Worm (Caenorhabditis elegans) whole organism, young adult: ENCODE data around the gene C10C6.3.

ENCODE experiments used
- B0336.3 ChIP-seq: fragments of 200-800 bp; sonication (Bioruptor generic); IDR thresholded peaks from 2 replicates; pipeline ENCODE4 v1.3.6; 2022; ENCODE audit warnings: missing genetic modification characterization, missing compliant biosample characterization
- F10E7.11 ChIP-seq: sonication (generic microtip); optimal IDR thresholded peaks from 2 replicates; lab custom pipeline; 2017; ENCODE audit warnings: mild to moderate bottlenecking, missing genetic modification characterization, moderate library complexity, missing compliant biosample characterization
- K11D2.4 ChIP-seq: fragments of 200-800 bp; sonication (Bioruptor generic); IDR thresholded peaks from 2 replicates; pipeline ENCODE4 v1.3.6; 2022; ENCODE audit warnings: missing genetic modification reagents, missing genetic modification characterization, missing compliant biosample characterization
- K12H6.12 ChIP-seq: fragments of 200-800 bp; sonication (Bioruptor generic); optimal IDR thresholded peaks from 2 replicates; lab custom pipeline; 2018; ENCODE audit warnings: mild to moderate bottlenecking, missing genetic modification characterization, missing compliant biosample characterization
- T07F8.4 ChIP-seq: sonication (generic microtip); optimal IDR thresholded peaks from 2 replicates; lab custom pipeline; 2016; ENCODE audit warnings: mild to moderate bottlenecking, missing genetic modification characterization, moderate library complexity, missing compliant biosample characterization
- T26A5.8 ChIP-seq: sonication (generic microtip); optimal IDR thresholded peaks from 2 replicates; lab custom pipeline; 2016; ENCODE audit warnings: missing genetic modification characterization, missing compliant biosample characterization
- Y53F4B.3 ChIP-seq: fragments of 200-800 bp; sonication (Bioruptor generic); IDR thresholded peaks from 2 replicates; pipeline ENCODE4 v1.3.6; 2022; ENCODE audit warnings: missing genetic modification reagents, missing genetic modification characterization, missing compliant biosample characterization
- Y67H2A.10 ChIP-seq: fragments of 200-800 bp; sonication (Bioruptor generic); conservative IDR thresholded peaks from 2 replicates; pipeline ENCODE4 v1.3.6; 2022; ENCODE audit warnings: missing genetic modification reagents, missing genetic modification characterization, missing compliant biosample characterization
- Y95B8A.8 ChIP-seq: fragments of 200-800 bp; sonication (Bioruptor generic); IDR thresholded peaks from 2 replicates; pipeline ENCODE4 v1.3.6; 2022; ENCODE audit warnings: missing genetic modification reagents, missing genetic modification characterization, missing compliant biosample characterization
- akir-1 ChIP-seq: fragments of 200-800 bp; sonication (Bioruptor generic); optimal IDR thresholded peaks from 2 replicates; lab custom pipeline; 2018; ENCODE audit warnings: mild to moderate bottlenecking, missing genetic modification characterization, moderate library complexity, missing compliant biosample characterization
- ama-1 ChIP-seq, 3 experiments: fragments of 150-350 bp in 1 of 3; sonication (generic microtip) in 2 of 3; optimal IDR thresholded peaks; 2 replicates each; lab custom pipeline; 2014 to 2018; ENCODE audit warnings: missing biosample characterization in 2 of 3, missing genetic modification characterization in 2 of 3, missing genetic modification reagents in 2 of 3
- aptf-3 ChIP-seq: fragments of 200-800 bp; sonication (Bioruptor generic); IDR thresholded peaks from 2 replicates; pipeline ENCODE4 v1.3.6; 2022; ENCODE audit warnings: missing genetic modification characterization, missing compliant biosample characterization
- atf-7 ChIP-seq: sonication (generic microtip); optimal IDR thresholded peaks from 2 replicates; lab custom pipeline; 2017; ENCODE audit warnings: mild to moderate bottlenecking, missing genetic modification characterization, missing compliant biosample characterization
- athp-1 ChIP-seq: sonication (generic microtip); optimal IDR thresholded peaks from 2 replicates; lab custom pipeline; 2017; ENCODE audit warnings: mild to moderate bottlenecking, missing genetic modification characterization, missing compliant biosample characterization
- attf-3 ChIP-seq: fragments of 200-800 bp; sonication (Bioruptor generic); conservative IDR thresholded peaks from 2 replicates; pipeline ENCODE4 v1.3.6; 2022; ENCODE audit warnings: missing genetic modification reagents, missing genetic modification characterization, missing compliant biosample characterization
- attf-6 ChIP-seq: fragments of 200-800 bp; sonication (Bioruptor generic); IDR thresholded peaks from 2 replicates; pipeline ENCODE4 v1.3.6; 2022; ENCODE audit warnings: missing genetic modification reagents, missing genetic modification characterization, missing compliant biosample characterization
- bed-1 ChIP-seq: fragments of 200-800 bp; sonication (Bioruptor generic); IDR thresholded peaks from 2 replicates; pipeline ENCODE4 v1.3.6; 2022; ENCODE audit warnings: missing genetic modification reagents, missing genetic modification characterization, missing compliant biosample characterization
- cebp-2 ChIP-seq: fragments of 200-800 bp; sonication (Bioruptor generic); IDR thresholded peaks from 2 replicates; pipeline ENCODE4 v1.3.6; 2022; ENCODE audit warnings: missing genetic modification characterization, missing compliant biosample characterization
- ceh-27 ChIP-seq: fragments of 200-800 bp; sonication (Bioruptor generic); optimal IDR thresholded peaks from 2 replicates; lab custom pipeline; 2018; ENCODE audit warnings: mild to moderate bottlenecking, missing genetic modification characterization, moderate library complexity, missing compliant biosample characterization
- ceh-40 ChIP-seq: fragments of 200-800 bp; sonication (Bioruptor generic); IDR thresholded peaks from 2 replicates; pipeline ENCODE4 v1.3.6; 2022; ENCODE audit warnings: missing genetic modification characterization, missing compliant biosample characterization
- ceh-58 ChIP-seq: fragments of 200-800 bp; sonication (Bioruptor generic); IDR thresholded peaks from 2 replicates; pipeline ENCODE4 v1.3.6; 2022; ENCODE audit warnings: missing genetic modification characterization, missing compliant biosample characterization
- dox-1 ChIP-seq: fragments of 200-800 bp; sonication (Bioruptor generic); IDR thresholded peaks from 2 replicates; pipeline ENCODE4 v1.3.6; 2022; ENCODE audit warnings: missing genetic modification reagents, missing genetic modification characterization, missing compliant biosample characterization
- dpl-1 ChIP-seq: fragments of 150-350 bp; optimal IDR thresholded peaks from 2 replicates; lab custom pipeline; 2014; ENCODE audit warnings: missing biosample characterization, missing genetic modification reagents, missing genetic modification characterization
- efl-1 ChIP-seq: fragments of 150-350 bp; optimal IDR thresholded peaks from 2 replicates; lab custom pipeline; 2014; ENCODE audit warnings: missing biosample characterization, missing genetic modification reagents, missing genetic modification characterization
- egl-18 ChIP-seq: fragments of 200-800 bp; sonication (Bioruptor generic); IDR thresholded peaks from 2 replicates; pipeline ENCODE4 v1.3.6; 2022; ENCODE audit warnings: missing genetic modification reagents, missing genetic modification characterization, missing compliant biosample characterization
- fkh-3 ChIP-seq: sonication (generic microtip); optimal IDR thresholded peaks from 2 replicates; lab custom pipeline; 2016; ENCODE audit warnings: mild to moderate bottlenecking, missing genetic modification characterization, missing compliant biosample characterization
- him-1 ChIP-seq: sonication (generic microtip); optimal IDR thresholded peaks from 2 replicates; lab custom pipeline; 2016; ENCODE audit warnings: missing genotype, missing genetic modification reagents, missing genetic modification characterization, missing compliant biosample characterization
- hlh-12 ChIP-seq: sonication (generic microtip); optimal IDR thresholded peaks from 2 replicates; lab custom pipeline; 2016; ENCODE audit warnings: missing genetic modification characterization, missing compliant biosample characterization
- hmg-1.2 ChIP-seq: fragments of 200-800 bp; sonication (Bioruptor generic); IDR thresholded peaks from 2 replicates; pipeline ENCODE4 v1.3.6; 2022; ENCODE audit warnings: missing genetic modification reagents, missing genetic modification characterization, missing compliant biosample characterization
- hsf-1 ChIP-seq: fragments of 200-800 bp; sonication (Bioruptor generic); IDR thresholded peaks from 2 replicates; pipeline ENCODE4 v1.3.6; 2022; ENCODE audit warnings: missing genetic modification reagents, missing genetic modification characterization, missing compliant biosample characterization
- lin-26 ChIP-seq: fragments of 200-800 bp; sonication (Bioruptor generic); IDR thresholded peaks from 2 replicates; pipeline ENCODE4 v1.3.6; 2022; ENCODE audit warnings: missing genetic modification reagents, missing genetic modification characterization, missing compliant biosample characterization
- madf-8 ChIP-seq: fragments of 200-800 bp; sonication (Bioruptor generic); conservative IDR thresholded peaks from 2 replicates; pipeline ENCODE4 v1.3.6; 2022; ENCODE audit warnings: missing genetic modification reagents, missing genetic modification characterization, missing compliant biosample characterization
- mel-28 ChIP-seq: sonication (generic microtip); optimal IDR thresholded peaks from 2 replicates; lab custom pipeline; 2016; ENCODE audit warnings: borderline replicate concordance, mild to moderate bottlenecking, missing genetic modification characterization, missing compliant biosample characterization
- nhr-27 ChIP-seq: fragments of 200-800 bp; sonication (Bioruptor generic); optimal IDR thresholded peaks from 2 replicates; lab custom pipeline; 2018; ENCODE audit warnings: mild to moderate bottlenecking, missing genetic modification characterization, moderate library complexity, missing compliant biosample characterization
- nhr-80 ChIP-seq: sonication (generic microtip); optimal IDR thresholded peaks from 2 replicates; lab custom pipeline; 2016; ENCODE audit warnings: missing genetic modification characterization, missing compliant biosample characterization
- pbrm-1 ChIP-seq: fragments of 200-800 bp; sonication (Bioruptor generic); IDR thresholded peaks from 2 replicates; pipeline ENCODE4 v1.3.6; 2022; ENCODE audit warnings: missing genetic modification reagents, missing genetic modification characterization, missing compliant biosample characterization
- rcor-1 ChIP-seq: fragments of 200-800 bp; sonication (Bioruptor generic); IDR thresholded peaks from 2 replicates; pipeline ENCODE4 v1.3.6; 2022; ENCODE audit warnings: missing genetic modification reagents, missing genetic modification characterization, missing compliant biosample characterization
- rec-8 ChIP-seq, 2 experiments: sonication (generic microtip); optimal IDR thresholded peaks; 2 replicates each; lab custom pipeline; 2016; ENCODE audit warnings: mild to moderate bottlenecking in 2 of 2, missing genetic modification characterization in 2 of 2, missing genetic modification reagents in 2 of 2, missing genotype in 2 of 2, missing biosample characterization in 1 of 2, missing compliant biosample characterization in 1 of 2, moderate library complexity in 1 of 2
- sdz-38 ChIP-seq: sonication (generic microtip); optimal IDR thresholded peaks from 2 replicates; lab custom pipeline; 2016; ENCODE audit warnings: missing genotype, missing genetic modification characterization, missing compliant biosample characterization
- sea-2 ChIP-seq: fragments of 200-800 bp; sonication (Bioruptor generic); IDR thresholded peaks from 2 replicates; pipeline ENCODE4 v1.3.6; 2022; ENCODE audit warnings: missing genetic modification characterization, missing compliant biosample characterization
- snpc-1.1 ChIP-seq: sonication (generic microtip); optimal IDR thresholded peaks from 2 replicates; lab custom pipeline; 2017; ENCODE audit warnings: missing genetic modification characterization, mild to moderate bottlenecking, missing compliant biosample characterization, antibody characterized with exemption, moderate library complexity, missing genotype, missing genetic modification reagents; ENCODE audit not compliant: insufficient read depth
- sptf-2 ChIP-seq: fragments of 200-800 bp; sonication (Bioruptor generic); optimal IDR thresholded peaks from 2 replicates; lab custom pipeline; 2018; ENCODE audit warnings: mild to moderate bottlenecking, missing genetic modification characterization, missing compliant biosample characterization
- unc-62 ChIP-seq: fragments of 150-350 bp; optimal IDR thresholded peaks from 2 replicates; lab custom pipeline; 2014; ENCODE audit warnings: missing biosample characterization, missing genetic modification reagents, missing genetic modification characterization
- zim-3 ChIP-seq: sonication (generic microtip); optimal IDR thresholded peaks from 2 replicates; lab custom pipeline; 2017; ENCODE audit warnings: mild to moderate bottlenecking, missing genetic modification characterization, moderate library complexity, missing compliant biosample characterization
- ztf-18 ChIP-seq: sonication (generic microtip); optimal IDR thresholded peaks from 2 replicates; lab custom pipeline; 2016; ENCODE audit warnings: missing genotype, mild to moderate bottlenecking, missing genetic modification characterization, missing compliant biosample characterization
- ztf-22 ChIP-seq: fragments of 200-800 bp; sonication (Bioruptor generic); optimal IDR thresholded peaks from 2 replicates; lab custom pipeline; 2018; ENCODE audit warnings: mild to moderate bottlenecking, missing genetic modification characterization, moderate library complexity, missing compliant biosample characterization
- ztf-25 ChIP-seq: fragments of 200-800 bp; sonication (Bioruptor generic); IDR thresholded peaks from 2 replicates; pipeline ENCODE4 v1.3.6; 2022; ENCODE audit warnings: missing genetic modification reagents, missing genetic modification characterization, missing compliant biosample characterization
- ztf-3 ChIP-seq: fragments of 200-800 bp; sonication (Bioruptor generic); optimal IDR thresholded peaks from 2 replicates; lab custom pipeline; 2018; ENCODE audit warnings: mild to moderate bottlenecking, missing genetic modification characterization, missing compliant biosample characterization

The C10C6.3 gene

DNA sequence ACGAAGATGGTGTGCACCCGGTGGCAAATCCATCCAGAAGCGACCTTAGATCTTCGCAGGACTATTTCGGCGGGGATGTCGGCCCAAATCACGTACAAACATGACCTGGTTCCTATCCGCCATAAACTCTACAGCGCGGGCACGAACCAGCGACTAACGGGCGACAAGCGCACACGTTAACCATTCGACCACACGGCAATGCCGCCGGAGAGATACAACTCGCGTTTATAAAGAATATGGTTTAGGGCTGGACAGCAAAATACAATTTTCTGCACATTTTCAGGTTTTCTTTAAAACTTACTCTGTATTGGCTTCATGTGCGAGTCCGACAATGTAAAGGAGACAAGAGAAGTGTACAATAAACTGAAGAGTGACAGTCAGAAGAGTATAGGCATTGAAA lies 9.0 kb upstream of the C10C6.3 start (continued):
- TF ChIP-seq attf-6, result peak; percentile 84
- TF ChIP-seq ztf-22 (GFP tag; lab: Kevin White, UChicago), result no peak
- peak; percentile 75; the same call in 1 of the 2 replicates for TF ChIP-seq pbrm-1 (GFP tag; lab: Robert Waterston, UW)
- peak; percentile 93 for TF ChIP-seq T07F8.4 (tag; lab: Kevin White, UChicago)
- peak; percentile 83 for TF ChIP-seq ztf-18 (tag; lab: Kevin White, UChicago)
- TF ChIP-seq Y95B8A.8 (GFP tag; lab: Robert Waterston, UW), result peak; percentile 70; the same call in 1 of the 2 replicates
- peak; percentile 87 for TF ChIP-seq B0336.3 (GFP tag; lab: Robert Waterston, UW)
- TF ChIP-seq Y53F4B.3, result no peak
- peak; percentile 64 for TF ChIP-seq ztf-3 (GFP tag; lab: Kevin White, UChicago)
- TF ChIP-seq Y67H2A.10 (GFP tag; lab: Robert Waterston, UW), result peak; percentile 69; the same call in 1 of the 2 replicates
- peak; percentile 62 for TF ChIP-seq hlh-12 (tag; lab: Kevin White, UChicago)
- TF ChIP-seq him-1 (tag; lab: Kevin White, UChicago), result peak; percentile 72
- TF ChIP-seq atf-7 (tag; lab: Kevin White, UChicago), result peak; percentile 79
- TF ChIP-seq snpc-1.1 (tag; lab: Kevin White, UChicago), result peak; percentile 67
- peak; percentile 76 to 97 for TF ChIP-seq rec-8 (tag; optimal IDR thresholded peaks at IDR 0.05; lab: Kevin White, UChicago)
- peak; percentile 89 for TF ChIP-seq egl-18 (GFP tag; lab: Robert Waterston, UW)
- peak; percentile 79 for TF ChIP-seq hmg-1.2 (GFP tag; lab: Robert Waterston, UW)
- peak; percentile 52 for TF ChIP-seq ama-1 (optimal IDR thresholded peaks at IDR 0.05; lab: Kevin White, UChicago)
- peak; percentile 84 to 93 for TF ChIP-seq ama-1 (GFP tag; optimal IDR thresholded peaks at IDR 0.05; lab: Kevin White, UChicago)
- TF ChIP-seq K12H6.12 (tag; lab: Kevin White, UChicago), result peak; percentile 48
- TF ChIP-seq rcor-1 (GFP tag; lab: Robert Waterston, UW), result peak; percentile 86
- TF ChIP-seq efl-1 (GFP tag; lab: Kevin White, UChicago), result no peak
- TF ChIP-seq fkh-3, result peak; percentile 90
- peak; percentile 75 for TF ChIP-seq F10E7.11
- peak; percentile 69 for TF ChIP-seq sdz-38
- peak; percentile 50 for TF ChIP-seq mel-28 (tag; lab: Kevin White, UChicago)
- TF ChIP-seq bed-1 (GFP tag; lab: Robert Waterston, UW), result 0 out of 2 replicates have a peak, but pooled peaks have one; percentile 91
- peak; percentile 72; the same call in 1 of the 2 replicates for TF ChIP-seq K11D2.4 (GFP tag; lab: Robert Waterston, UW)
- peak; percentile 95 for TF ChIP-seq athp-1 (tag; lab: Kevin White, UChicago)
- TF ChIP-seq aptf-3 (GFP tag; lab: Robert Waterston, UW), result 0 out of 2 replicates have a peak, but pooled peaks have one; percentile 15
- TF ChIP-seq sea-2 (GFP tag; lab: Robert Waterston, UW), result peak; percentile 76; the same call in 1 of the 2 replicates
- TF ChIP-seq ceh-40 (GFP tag; lab: Robert Waterston, UW), result peak; percentile 90
- peak; percentile 97 for TF ChIP-seq cebp-2 (GFP tag; lab: Robert Waterston, UW)
- TF ChIP-seq ceh-58 (GFP tag; lab: Robert Waterston, UW), result peak; percentile 92; the same call in 1 of the 2 replicates
- peak; percentile 82 for TF ChIP-seq hsf-1 (GFP tag; lab: Robert Waterston, UW)
- peak; percentile 72 for TF ChIP-seq akir-1 (GFP tag; lab: Kevin White, UChicago)
- TF ChIP-seq nhr-27 (tag; lab: Kevin White, UChicago), result peak; percentile 82
- peak; percentile 98 for TF ChIP-seq zim-3 (tag; lab: Kevin White, UChicago)
- peak; percentile 98 for TF ChIP-seq ztf-25 (GFP tag; lab: Robert Waterston, UW)
- TF ChIP-seq attf-3 (GFP tag; lab: Robert Waterston, UW), result peak; percentile 72
- peak; percentile 99 for TF ChIP-seq lin-26 (GFP tag; lab: Robert Waterston, UW)
- TF ChIP-seq nhr-80, result peak; percentile 62
- 0 out of 2 replicates have a peak, but pooled peaks have one; percentile 16 for TF ChIP-seq madf-8 (GFP tag; lab: Robert Waterston, UW)
- TF ChIP-seq ceh-27 (GFP tag; lab: Kevin White, UChicago), result peak; percentile 90
- peak; percentile 97 for TF ChIP-seq sptf-2
- peak; percentile 87 for TF ChIP-seq T26A5.8
- TF ChIP-seq dpl-1 (GFP tag; lab: Kevin White, UChicago), result peak; percentile 2
- no peak for TF ChIP-seq unc-62 (GFP tag; lab: Kevin White, UChicago)
- TF ChIP-seq dox-1 (GFP tag; lab: Robert Waterston, UW), result peak; percentile 91
